Worm (Caenorhabditis elegans): ENCODE measurements around the gene F10G7.5.
"Not testable (repeated sequence)": the region's sequence is repeated elsewhere in the genome, so short reads cannot be mapped to it uniquely, and the experiment has no call there.

The F10G7.5 gene

DNA sequence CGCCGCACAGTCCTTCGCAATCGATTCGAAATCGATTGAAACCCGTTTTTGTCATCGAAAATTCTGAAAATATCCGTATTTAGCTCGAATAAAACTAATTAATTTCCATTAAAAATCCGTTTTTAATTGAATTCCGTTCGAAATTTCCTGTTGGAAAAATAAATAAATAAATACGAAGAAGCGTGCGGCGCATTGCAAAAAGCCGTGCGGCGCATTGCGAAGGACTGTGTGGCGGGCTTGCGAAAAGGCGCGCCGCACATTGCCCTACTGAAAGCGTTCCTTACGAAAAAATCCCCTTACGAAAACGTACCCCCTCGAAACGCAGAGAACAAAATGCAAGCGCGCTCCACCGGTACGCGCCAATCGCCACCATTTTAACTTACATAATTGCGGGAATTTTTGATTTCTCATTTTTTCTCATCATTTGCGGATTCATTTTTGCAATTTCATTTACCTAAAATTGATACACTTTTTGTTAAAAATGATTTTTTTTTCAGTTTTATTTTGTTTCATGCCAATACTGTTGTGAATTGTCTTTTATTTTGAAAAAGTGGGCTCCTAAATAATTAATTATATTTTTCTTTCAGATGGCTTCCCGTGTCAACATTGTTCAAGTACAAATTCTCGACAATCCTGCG lies 8.4 kb downstream of the F10G7.5 start, which contains the start of gene unc-85:
unc-85 (plus strand) TSS at position 588 of the 638 bp plus-strand sequence.
- TF ChIP-seq rbr-2 (tag; optimal IDR thresholded peaks at IDR 0.05) (peak; percentile 78), hlh-30 (tag; optimal IDR thresholded peaks at IDR 0.05; ENCODE audit: insufficient read depth) (peak; percentile 44), nhr-48 (tag; optimal IDR thresholded peaks at IDR 0.05) (peak; percentile 22), dmd-8 (GFP tag; IDR thresholded peaks at IDR 0.05) (0 out of 2 replicates have a peak, but pooled peaks have one; percentile 44), Y75B8A.6 (GFP tag; IDR thresholded peaks at IDR 0.05) (peak; percentile 89), unc-130 (GFP tag; optimal IDR thresholded peaks at IDR 0.05) (peak; percentile 80), lsy-2 (tag; optimal IDR thresholded peaks at IDR 0.05) (peak; percentile 71 to 83), lin-13 (GFP tag; optimal IDR thresholded peaks at IDR 0.05) (peak; percentile 24), pha-4 (GFP tag; IDR thresholded peaks at IDR 0.05) (peak; percentile 90), ceh-44 (GFP tag; IDR thresholded peaks at IDR 0.05) (peak; percentile 90), lin-29 (GFP tag; IDR thresholded peaks at IDR 0.05) (peak; percentile 65; the same call in 1 of the 2 replicates), hmg-1.1 (GFP tag; IDR thresholded peaks at IDR 0.05) (peak; percentile 93), dmd-9 (GFP tag; IDR thresholded peaks at IDR 0.05) (peak; percentile 78), mdl-1 (tag; optimal IDR thresholded peaks at IDR 0.05) (peak in 1 of 2 experiments; percentile 16), zfp-3 (GFP tag; conservative IDR thresholded peaks at IDR 0.05) (peak; percentile 85), dve-1 (tag; optimal IDR thresholded peaks at IDR 0.05; ENCODE audit: insufficient read depth) (peak; percentile 56), ceh-20 (GFP tag; IDR thresholded peaks at IDR 0.05) (peak; percentile 90), nhr-102 (tag; optimal IDR thresholded peaks at IDR 0.05) (peak; percentile 81), D1046.2 (GFP tag; IDR thresholded peaks at IDR 0.05) (peak; percentile 96), F37D6.2 (tag; optimal IDR thresholded peaks at IDR 0.05) (peak; percentile 49), mes-2 (tag; optimal IDR thresholded peaks at IDR 0.05; ENCODE audit: poor library complexity, severe bottlenecking) (peak; percentile 87), vab-7 (GFP tag; IDR thresholded peaks at IDR 0.05) (peak; percentile 94), lin-1 (GFP tag; IDR thresholded peaks at IDR 0.05) (peak; percentile 88), mdt-29 (GFP tag; IDR thresholded peaks at IDR 0.05) (peak; percentile 57; the same call in 1 of the 2 replicates), nhr-77 (tag; optimal IDR thresholded peaks at IDR 0.05) (peak; percentile 23), lin-38 (GFP tag; IDR thresholded peaks at IDR 0.05) (peak; percentile 99), spr-1 (tag; optimal IDR thresholded peaks at IDR 0.05) (peak; percentile 70), hlh-11 (tag; optimal IDR thresholded peaks at IDR 0.05) (peak; percentile 72), ctbp-1 (GFP tag; IDR thresholded peaks at IDR 0.05) (peak; percentile 87), dpl-1 (GFP tag; optimal IDR thresholded peaks at IDR 0.05) (peak; percentile 59), dmd-6 (GFP tag; IDR thresholded peaks at IDR 0.05) (peak; percentile 83), nhr-11 (tag; optimal IDR thresholded peaks at IDR 0.05) (peak; percentile 43), php-3 (GFP tag; IDR thresholded peaks at IDR 0.05) (peak; percentile 23; the same call in 1 of the 2 replicates), F49E8.2 (tag; optimal IDR thresholded peaks at IDR 0.05; ENCODE audit: borderline replicate concordance) (peak; percentile 60), madf-5 (GFP tag; IDR thresholded peaks at IDR 0.05) (peak; percentile 53 to 61; a peak in 1 of 4 replicates), mxl-2 (GFP tag; conservative IDR thresholded peaks at IDR 0.05) (peak; percentile 83), set-16 (GFP tag; IDR thresholded peaks at IDR 0.05) (peak; percentile 79), egl-43 (GFP tag; IDR thresholded peaks at IDR 0.05) (peak; percentile 82), ceh-28 (tag; optimal IDR thresholded peaks at IDR 0.05) (peak; percentile 2), tra-1 (GFP tag; IDR thresholded peaks at IDR 0.05) (peak; percentile 91), T26A8.4 (GFP tag; IDR thresholded peaks at IDR 0.05) (peak; percentile 92), nhr-42 (GFP tag; IDR thresholded peaks at IDR 0.05) (peak; percentile 88), saeg-2 (GFP tag; IDR thresholded peaks at IDR 0.05) (peak; percentile 74; the same call in 1 of the 2 replicates), daf-16 (GFP tag; optimal IDR thresholded peaks at IDR 0.05) (peak in 1 of 2 experiments; percentile 41), daf-16 (tag; optimal IDR thresholded peaks at IDR 0.05) (peak; percentile 32), snpc-1.2 (GFP tag; IDR thresholded peaks at IDR 0.05) (peak; percentile 89), nhr-28 (tag; optimal IDR thresholded peaks at IDR 0.05) (peak; percentile 15), madf-9 (GFP tag; conservative IDR thresholded peaks at IDR 0.05) (peak; percentile 79)
- TF ChIP-seq pha-4 (tag; optimal IDR thresholded peaks at IDR 0.05) = not testable (repeated sequence)
